Fruit fly (Drosophila melanogaster) whole organism, embryonic: ENCODE results near the gene mthl9.

Experiments
- Asciz ChIP-seq: fragments of 200-800 bp; sonication (Bioruptor generic); optimal IDR thresholded peaks from 2 replicates; lab custom pipeline; 2017; ENCODE audit warnings: missing biosample characterization, mild to moderate bottlenecking, missing genetic modification characterization, missing genetic modification reagents
- B-H1 ChIP-seq: fragments of 200-800 bp; sonication (Bioruptor generic); IDR thresholded peaks from 3 replicates; pipeline ENCODE4 v1.3.6; 2022; ENCODE audit warnings: missing biosample characterization, missing genetic modification characterization
- CG10147 ChIP-seq: fragments of 200-800 bp; sonication (Bioruptor generic); optimal IDR thresholded peaks from 2 replicates; lab custom pipeline; 2019; ENCODE audit warnings: missing biosample characterization, mild to moderate bottlenecking, missing genetic modification characterization, moderate library complexity
- CG10321 ChIP-seq: fragments of 200-800 bp; sonication (Bioruptor generic); IDR thresholded peaks from 2 replicates; pipeline ENCODE4 v1.3.6; 2022; ENCODE audit warnings: missing biosample characterization, missing genetic modification characterization
- CG11696 ChIP-seq: fragments of 200-800 bp; sonication (Bioruptor generic); IDR thresholded peaks from 2 replicates; pipeline ENCODE4 v1.3.6; 2022; ENCODE audit warnings: missing biosample characterization, missing genetic modification characterization
- CG13624 ChIP-seq: fragments of 200-800 bp; sonication (Bioruptor generic); optimal IDR thresholded peaks from 2 replicates; lab custom pipeline; 2016; ENCODE audit warnings: missing biosample characterization, missing genetic modification characterization
- CG14014 ChIP-seq: fragments of 200-800 bp; sonication (Bioruptor generic); IDR thresholded peaks from 2 replicates; pipeline ENCODE4 v1.3.6; 2022; ENCODE audit warnings: missing biosample characterization, missing genetic modification characterization
- CG14965 ChIP-seq: fragments of 200-800 bp; sonication (Bioruptor generic); optimal IDR thresholded peaks from 2 replicates; lab custom pipeline; 2016; ENCODE audit warnings: missing biosample characterization, missing genetic modification characterization, borderline replicate concordance
- CG16779 ChIP-seq: fragments of 200-800 bp; sonication (Bioruptor generic); IDR thresholded peaks from 2 replicates; pipeline ENCODE4 v1.3.6; 2022; ENCODE audit warnings: missing biosample characterization, missing genetic modification characterization
- CG17361 ChIP-seq: fragments of 200-800 bp; sonication (Bioruptor generic); IDR thresholded peaks from 3 replicates; pipeline ENCODE4 v1.3.6; 2022; ENCODE audit warnings: missing biosample characterization, missing genetic modification characterization
- CG18764 ChIP-seq: fragments of 200-800 bp; sonication (Bioruptor generic); optimal IDR thresholded peaks from 3 replicates; lab custom pipeline; 2016; ENCODE audit warnings: missing biosample characterization, missing genetic modification characterization
- CG2199 ChIP-seq: fragments of 200-800 bp; sonication (Bioruptor generic); IDR thresholded peaks from 3 replicates; pipeline ENCODE4 v1.3.6; 2022; ENCODE audit warnings: missing biosample characterization, missing genetic modification characterization
- CG32532 ChIP-seq: fragments of 200-800 bp; sonication (Bioruptor generic); IDR thresholded peaks from 2 replicates; pipeline ENCODE4 v1.3.6; 2022; ENCODE audit warnings: missing biosample characterization, missing genetic modification characterization
- CG32767 ChIP-seq: fragments of 200-800 bp; sonication (Bioruptor generic); IDR thresholded peaks from 2 replicates; pipeline ENCODE4 v1.3.6; 2022; ENCODE audit warnings: missing biosample characterization, missing genetic modification characterization
- CG3838 ChIP-seq: fragments of 200-800 bp; sonication (Bioruptor generic); optimal IDR thresholded peaks from 3 replicates; lab custom pipeline; 2016; ENCODE audit warnings: missing biosample characterization, missing genetic modification characterization
- CG4404 ChIP-seq: fragments of 200-800 bp; sonication (Bioruptor generic); IDR thresholded peaks from 2 replicates; pipeline ENCODE4 v1.3.6; 2022; ENCODE audit warnings: missing biosample characterization, missing genetic modification characterization
- CG6254 ChIP-seq: fragments of 200-800 bp; sonication (Bioruptor generic); optimal IDR thresholded peaks from 3 replicates; lab custom pipeline; 2017; ENCODE audit warnings: mild to moderate bottlenecking, missing biosample characterization, missing genetic modification reagents, missing genetic modification characterization
- CG6654 ChIP-seq: fragments of 200-800 bp; sonication (Bioruptor generic); optimal IDR thresholded peaks from 2 replicates; lab custom pipeline; 2017; ENCODE audit warnings: missing biosample characterization, mild to moderate bottlenecking, missing genetic modification characterization
- CG6683 ChIP-seq: fragments of 200-800 bp; sonication (Bioruptor generic); optimal IDR thresholded peaks from 2 replicates; lab custom pipeline; 2017; ENCODE audit warnings: missing biosample characterization, mild to moderate bottlenecking, missing genetic modification characterization, missing genetic modification reagents
- CG8924 ChIP-seq: fragments of 200-800 bp; optimal IDR thresholded peaks from 3 replicates; lab custom pipeline; 2019; ENCODE audit warnings: missing biosample characterization, mild to moderate bottlenecking, missing genetic modification characterization, moderate library complexity
- CG9797 ChIP-seq: fragments of 200-800 bp; sonication (Bioruptor generic); optimal IDR thresholded peaks from 3 replicates; lab custom pipeline; 2018; ENCODE audit warnings: missing biosample characterization, mild to moderate bottlenecking, missing genetic modification characterization
- D19B ChIP-seq: fragments of 200-800 bp; sonication (Bioruptor generic); optimal IDR thresholded peaks from 2 replicates; lab custom pipeline; 2017; ENCODE audit warnings: missing biosample characterization, mild to moderate bottlenecking, missing genetic modification characterization
- Doc3 ChIP-seq: fragments of 200-800 bp; sonication (Bioruptor generic); IDR thresholded peaks from 3 replicates; pipeline ENCODE4 v1.3.6; 2022; ENCODE audit warnings: missing biosample characterization, missing genetic modification characterization; ENCODE audit not compliant: partially characterized antibody
- Gug ChIP-seq: fragments of 200-800 bp; sonication (Bioruptor generic); IDR thresholded peaks from 4 replicates; pipeline ENCODE4 v1.3.6; 2022; ENCODE audit warnings: missing biosample characterization, missing genetic modification characterization
- HLH4C ChIP-seq: fragments of 200-800 bp; sonication (Bioruptor generic); IDR thresholded peaks from 3 replicates; pipeline ENCODE4 v1.3.6; 2022; ENCODE audit warnings: missing biosample characterization, missing genetic modification characterization; ENCODE audit not compliant: partially characterized antibody
- MTF-1 ChIP-seq: fragments of 200-800 bp; sonication (Bioruptor generic); optimal IDR thresholded peaks from 2 replicates; lab custom pipeline; 2018; ENCODE audit warnings: missing biosample characterization, mild to moderate bottlenecking, missing genetic modification characterization, borderline replicate concordance
- Mes4 ChIP-seq: fragments of 200-800 bp; sonication (Bioruptor generic); optimal IDR thresholded peaks from 2 replicates; lab custom pipeline; 2016; ENCODE audit warnings: missing biosample characterization, missing genetic modification characterization
- NC2α ChIP-seq: fragments of 200-800 bp; sonication (Bioruptor generic); optimal IDR thresholded peaks from 2 replicates; lab custom pipeline; 2016; ENCODE audit warnings: missing biosample characterization, missing genetic modification characterization
- NK7.1 ChIP-seq: fragments of 200-800 bp; sonication (Bioruptor generic); optimal IDR thresholded peaks from 3 replicates; lab custom pipeline; 2016; ENCODE audit warnings: missing biosample characterization, missing genetic modification characterization
- Side ChIP-seq: fragments of 200-800 bp; sonication (Bioruptor generic); optimal IDR thresholded peaks from 2 replicates; lab custom pipeline; 2016; ENCODE audit warnings: missing biosample characterization, missing genetic modification characterization
- az2 ChIP-seq: fragments of 200-800 bp; sonication (Bioruptor generic); optimal IDR thresholded peaks from 3 replicates; lab custom pipeline; 2016; ENCODE audit warnings: missing biosample characterization, missing genetic modification characterization
- chif ChIP-seq, 2 experiments: fragments of 200-800 bp; sonication (Bioruptor generic); optimal IDR thresholded peaks; 3 replicates each; lab custom pipeline; 2016; ENCODE audit warnings: missing biosample characterization in 2 of 2, missing genetic modification characterization in 2 of 2
- corto ChIP-seq: fragments of 200-800 bp; sonication (Bioruptor generic); optimal IDR thresholded peaks from 2 replicates; lab custom pipeline; 2016; ENCODE audit warnings: missing biosample characterization, mild to moderate bottlenecking, missing genetic modification characterization, moderate library complexity
- dm ChIP-seq: fragments of 200-800 bp; sonication (Bioruptor generic); optimal IDR thresholded peaks from 3 replicates; lab custom pipeline; 2016; ENCODE audit warnings: missing biosample characterization, missing genetic modification characterization
- ftz-f1 ChIP-seq: fragments of 200-800 bp; sonication (Bioruptor generic); optimal IDR thresholded peaks from 2 replicates; lab custom pipeline; 2016; ENCODE audit warnings: missing biosample characterization, missing genetic modification characterization
- luna ChIP-seq: fragments of 200-800 bp; sonication (Bioruptor generic); optimal IDR thresholded peaks from 2 replicates; lab custom pipeline; 2016; ENCODE audit warnings: missing biosample characterization, missing genetic modification characterization
- nom ChIP-seq: fragments of 200-800 bp; sonication (Bioruptor generic); optimal IDR thresholded peaks from 2 replicates; lab custom pipeline; 2017; ENCODE audit warnings: missing biosample characterization, missing genetic modification characterization, mild to moderate bottlenecking, moderate library complexity, missing genetic modification reagents
- odd ChIP-seq: fragments of 200-800 bp; sonication (Bioruptor generic); optimal IDR thresholded peaks from 2 replicates; lab custom pipeline; 2017; ENCODE audit warnings: missing biosample characterization, mild to moderate bottlenecking, missing genetic modification characterization
- onecut ChIP-seq: fragments of 200-800 bp; sonication (Bioruptor generic); IDR thresholded peaks from 2 replicates; pipeline ENCODE4 v1.3.6; 2022; ENCODE audit warnings: missing biosample characterization, missing genetic modification characterization
- phol ChIP-seq: fragments of 200-800 bp; sonication (Bioruptor generic); optimal IDR thresholded peaks from 3 replicates; lab custom pipeline; 2018; ENCODE audit warnings: missing biosample characterization, mild to moderate bottlenecking, missing genetic modification characterization, moderate library complexity
- pum ChIP-seq: fragments of 200-800 bp; sonication (Bioruptor generic); optimal IDR thresholded peaks from 2 replicates; lab custom pipeline; 2016; ENCODE audit warnings: missing biosample characterization, missing genetic modification characterization
- ranshi ChIP-seq: fragments of 200-800 bp; sonication (Bioruptor generic); IDR thresholded peaks from 2 replicates; pipeline ENCODE4 v1.3.6; 2022; ENCODE audit warnings: missing biosample characterization, missing genetic modification characterization
- scrt ChIP-seq: fragments of 200-800 bp; sonication (Bioruptor generic); optimal IDR thresholded peaks from 2 replicates; lab custom pipeline; 2018; ENCODE audit warnings: missing biosample characterization, mild to moderate bottlenecking, missing genetic modification characterization, moderate library complexity
- seq ChIP-seq: fragments of 200-800 bp; sonication (Bioruptor generic); IDR thresholded peaks from 2 replicates; pipeline ENCODE4 v1.3.6; 2022; ENCODE audit warnings: missing biosample characterization, missing genetic modification characterization
- sim ChIP-seq: fragments of 200-800 bp; sonication (Bioruptor generic); IDR thresholded peaks from 2 replicates; pipeline ENCODE4 v1.3.6; 2022; ENCODE audit warnings: missing biosample characterization, missing genetic modification characterization
- sima ChIP-seq: fragments of 200-800 bp; sonication (Bioruptor generic); optimal IDR thresholded peaks from 2 replicates; lab custom pipeline; 2016; ENCODE audit warnings: missing biosample characterization, missing genetic modification characterization
- toy ChIP-seq: fragments of 200-800 bp; sonication (Bioruptor generic); IDR thresholded peaks from 2 replicates; pipeline ENCODE4 v1.3.6; 2022; ENCODE audit warnings: missing biosample characterization, missing genetic modification characterization
- trem ChIP-seq: fragments of 200-800 bp; optimal IDR thresholded peaks from 3 replicates; lab custom pipeline; 2019; ENCODE audit warnings: missing biosample characterization, mild to moderate bottlenecking, missing genetic modification characterization, moderate library complexity
- zen2 ChIP-seq: fragments of 200-800 bp; sonication (Bioruptor generic); IDR thresholded peaks from 3 replicates; pipeline ENCODE4 v1.3.6; 2022; ENCODE audit warnings: missing biosample characterization, missing genetic modification characterization; ENCODE audit not compliant: partially characterized antibody

The mthl9 gene

DNA sequence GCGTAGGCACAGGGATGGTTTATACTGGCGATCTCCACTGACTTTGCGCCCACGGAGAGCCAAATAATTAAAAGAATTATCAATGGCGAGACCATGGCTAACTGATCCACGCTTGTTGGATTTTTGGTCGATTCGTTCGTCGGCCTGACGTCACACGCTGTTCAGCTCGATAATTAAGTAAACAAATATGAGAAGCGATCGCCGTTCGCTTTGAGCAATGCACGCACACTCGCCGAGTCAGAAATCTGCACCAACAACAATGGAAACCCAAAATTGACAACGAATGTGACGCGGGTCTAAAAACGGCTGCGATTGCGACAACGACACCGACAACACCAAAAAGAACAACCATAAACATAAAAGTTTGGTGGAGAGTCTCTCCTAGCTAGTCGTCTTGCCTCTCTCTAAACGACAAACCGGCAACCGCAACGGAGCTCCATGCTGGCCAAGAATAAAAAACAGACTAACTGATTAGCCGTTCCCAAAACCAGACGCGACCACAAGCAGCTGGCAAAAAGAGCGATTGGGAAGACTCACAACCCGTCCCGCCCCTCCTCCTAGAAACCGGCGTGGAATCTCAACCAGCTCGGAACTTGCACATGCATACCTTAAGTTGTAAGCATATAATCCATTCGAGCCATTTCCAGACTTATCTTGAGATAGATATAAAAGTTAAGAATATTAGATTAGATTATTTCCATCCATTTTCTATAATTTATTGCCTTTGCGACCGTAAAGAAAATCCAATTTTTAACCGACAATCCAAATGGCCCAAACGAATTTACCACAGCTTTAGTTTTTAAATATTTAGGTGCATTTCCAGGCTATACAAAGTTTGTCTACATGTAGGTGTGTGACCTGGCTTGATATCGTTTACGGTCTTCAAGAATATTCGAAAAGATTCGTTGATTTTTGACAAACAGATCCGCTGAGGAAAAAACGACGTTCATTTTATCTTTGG is at the start of gene mthl9 (continued):
- TF ChIP-seq CG8924 (tag; lab: Kevin White, UChicago), result peak; percentile 10
- no peak for TF ChIP-seq CG13624 (GFP tag; lab: Kevin White, UChicago)
- peak; percentile 68 for TF ChIP-seq nom
- TF ChIP-seq CG2199 (GFP tag; lab: Robert Waterston, UW), result no peak
- no peak; the same call in 3 of the 4 replicates for TF ChIP-seq Gug (GFP tag; lab: Robert Waterston, UW)
- TF ChIP-seq CG11696 (GFP tag; lab: Robert Waterston, UW), result no peak; the same call in 1 of the 2 replicates
- TF ChIP-seq sim (GFP tag; lab: Robert Waterston, UW), result no peak
- TF ChIP-seq phol (tag; lab: Kevin White, UChicago), result no peak
- no peak for TF ChIP-seq az2 (GFP tag; lab: Kevin White, UChicago)
- no peak for TF ChIP-seq CG16779 (GFP tag; lab: Robert Waterston, UW)
- TF ChIP-seq CG6254 (GFP tag; lab: Kevin White, UChicago), result no peak
- TF ChIP-seq CG10321 (GFP tag; lab: Robert Waterston, UW), result no peak
- TF ChIP-seq toy (GFP tag; lab: Robert Waterston, UW), result no peak
- TF ChIP-seq CG32767 (GFP tag; lab: Robert Waterston, UW), result no peak
- no peak for TF ChIP-seq chif (GFP tag; optimal IDR thresholded peaks at IDR 0.05; lab: Kevin White, UChicago)
- no peak for TF ChIP-seq CG3838 (GFP tag; lab: Kevin White, UChicago)
- TF ChIP-seq onecut (GFP tag; lab: Robert Waterston, UW), result 0 out of 2 replicates have a peak, but pooled peaks have one; percentile 11
- TF ChIP-seq NC2α, result no peak
- TF ChIP-seq Mes4 (GFP tag; lab: Kevin White, UChicago), result no peak
- TF ChIP-seq corto (GFP tag; lab: Kevin White, UChicago), result peak; percentile 10
- TF ChIP-seq CG18764 (GFP tag; lab: Kevin White, UChicago), result no peak
- TF ChIP-seq pum (GFP tag; lab: Kevin White, UChicago), result no peak
- TF ChIP-seq CG6654 (GFP tag; lab: Kevin White, UChicago), result no peak
- TF ChIP-seq CG4404 (GFP tag; lab: Robert Waterston, UW), result no peak
- no peak for TF ChIP-seq ftz-f1 (GFP tag; lab: Kevin White, UChicago)
- no peak for TF ChIP-seq CG9797
- no peak for TF ChIP-seq Asciz (GFP tag; lab: Kevin White, UChicago)
- no peak; the same call in 2 of the 3 replicates for TF ChIP-seq CG17361 (GFP tag; lab: Robert Waterston, UW)
- no peak for TF ChIP-seq sima (GFP tag; lab: Kevin White, UChicago)
- TF ChIP-seq D19B (GFP tag; lab: Kevin White, UChicago), result no peak
- peak; percentile 46 for TF ChIP-seq odd (GFP tag; lab: Kevin White, UChicago)
- TF ChIP-seq CG6683, result no peak
- TF ChIP-seq Side (GFP tag; lab: Kevin White, UChicago), result no peak
- TF ChIP-seq seq (GFP tag; lab: Robert Waterston, UW), result 0 out of 2 replicates have a peak, but pooled peaks have one; percentile 19
- no peak for TF ChIP-seq B-H1 (GFP tag; lab: Robert Waterston, UW)
- TF ChIP-seq luna, result no peak
- TF ChIP-seq CG10147 (GFP tag; lab: Kevin White, UChicago), result peak; percentile 27
- no peak for TF ChIP-seq CG14014 (GFP tag; lab: Robert Waterston, UW)
- TF ChIP-seq MTF-1 (GFP tag; lab: Kevin White, UChicago), result peak; percentile 6
- TF ChIP-seq zen2 (GFP tag; lab: Robert Waterston, UW), result no peak
- TF ChIP-seq ranshi (GFP tag; lab: Robert Waterston, UW), result no peak; the same call in 1 of the 2 replicates
- no peak for TF ChIP-seq trem (tag; lab: Kevin White, UChicago)
- no peak for TF ChIP-seq HLH4C (GFP tag; lab: Robert Waterston, UW)
- TF ChIP-seq dm (GFP tag; lab: Kevin White, UChicago), result no peak
- no peak for TF ChIP-seq Doc3 (GFP tag; lab: Robert Waterston, UW)
- peak; percentile 34; the same call in 1 of the 2 replicates for TF ChIP-seq CG32532 (GFP tag; lab: Robert Waterston, UW)
- TF ChIP-seq CG14965 (GFP tag; lab: Kevin White, UChicago), result no peak
- no peak for TF ChIP-seq scrt (GFP tag; lab: Kevin White, UChicago)
- TF ChIP-seq NK7.1 (GFP tag; lab: Kevin White, UChicago), result no peak
